Worm (Caenorhabditis elegans): Measurements from ENCODE around the gene vps-33.1.
A peak's percentile ranks its signal among the peaks of the same experiment; 100 is the strongest.

Gene vps-33.1

DNA sequence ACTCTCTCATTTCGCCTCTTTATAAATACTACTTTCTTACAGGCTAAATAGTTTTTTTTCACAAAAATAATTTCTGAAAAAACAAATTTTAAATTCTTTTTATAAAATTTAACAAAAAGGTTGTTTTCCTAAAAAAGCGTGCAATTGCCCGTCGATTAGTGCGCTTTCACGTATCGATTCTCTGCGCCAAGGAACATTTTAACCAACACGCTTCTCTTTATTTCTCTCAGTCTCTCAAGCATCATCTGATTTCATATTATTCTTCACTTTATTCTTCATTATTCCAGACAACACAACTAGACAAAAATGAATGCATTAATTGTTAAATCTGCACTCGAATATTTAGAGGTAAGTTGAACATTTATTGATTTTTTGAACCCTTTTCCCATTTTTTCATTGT is 11.1 kb upstream of the vps-33.1 start, which contains the start of gene B0303.4 (continued):
- no peak for TF ChIP-seq daf-8 (GFP tag; IDR thresholded peaks at IDR 0.05)
- TF ChIP-seq nhr-6 (tag; optimal IDR thresholded peaks at IDR 0.05): no peak
- no peak for TF ChIP-seq ZK337.2 (GFP tag; IDR thresholded peaks at IDR 0.05)
- TF ChIP-seq ceh-82 (tag; optimal IDR thresholded peaks at IDR 0.05): no peak
- peak; percentile 41 for TF ChIP-seq rbr-2 (tag; optimal IDR thresholded peaks at IDR 0.05)
- no peak for TF ChIP-seq cey-2 (tag; optimal IDR thresholded peaks at IDR 0.05; ENCODE audit: borderline replicate concordance, insufficient read depth)
- TF ChIP-seq mep-1 (tag; optimal IDR thresholded peaks at IDR 0.05): peak; percentile 82
- TF ChIP-seq nhr-48 (tag; optimal IDR thresholded peaks at IDR 0.05): no peak
- peak in 1 of 2 experiments; percentile 69 for TF ChIP-seq mdl-1 (tag; optimal IDR thresholded peaks at IDR 0.05)
- TF ChIP-seq Y48G9A.11 (GFP tag; IDR thresholded peaks at IDR 0.05): no peak
- peak; percentile 47 for TF ChIP-seq ceh-28 (tag; optimal IDR thresholded peaks at IDR 0.05)
- TF ChIP-seq egl-43 (GFP tag; IDR thresholded peaks at IDR 0.05): no peak
- TF ChIP-seq ama-1 (optimal IDR thresholded peaks at IDR 0.05): no peak
- TF ChIP-seq lin-15B (tag; optimal IDR thresholded peaks at IDR 0.05): no peak
- no peak for TF ChIP-seq ctbp-1 (GFP tag; IDR thresholded peaks at IDR 0.05)
- TF ChIP-seq zip-2 (tag; optimal IDR thresholded peaks at IDR 0.05): no peak
- TF ChIP-seq nhr-77 (tag; optimal IDR thresholded peaks at IDR 0.05): no peak
- no peak for TF ChIP-seq ceh-62 (tag; optimal IDR thresholded peaks at IDR 0.05)
- no peak for TF ChIP-seq Y75B8A.6 (GFP tag; IDR thresholded peaks at IDR 0.05)
- TF ChIP-seq fkh-10 (GFP tag; optimal IDR thresholded peaks at IDR 0.05): no peak
- TF ChIP-seq lin-38 (GFP tag; IDR thresholded peaks at IDR 0.05): 0 out of 2 replicates have a peak, but pooled peaks have one; percentile 28
- TF ChIP-seq unc-39 (tag; optimal IDR thresholded peaks at IDR 0.05): no peak
- no peak for TF ChIP-seq zfp-2 (tag; optimal IDR thresholded peaks at IDR 0.05)
- TF ChIP-seq daf-19 (GFP tag; conservative IDR thresholded peaks at IDR 0.05): no peak
- TF ChIP-seq Y105C5A.15 (GFP tag; IDR thresholded peaks at IDR 0.05): no peak
- no peak for TF ChIP-seq spr-1 (tag; optimal IDR thresholded peaks at IDR 0.05)
- no peak for TF ChIP-seq gei-8 (GFP tag; optimal IDR thresholded peaks at IDR 0.05)
- TF ChIP-seq dmd-6 (GFP tag; IDR thresholded peaks at IDR 0.05): no peak
- no peak for TF ChIP-seq ceh-44 (GFP tag; IDR thresholded peaks at IDR 0.05)
- no peak for TF ChIP-seq ztf-11 (tag; optimal IDR thresholded peaks at IDR 0.05)
- 0 out of 2 replicates have a peak, but pooled peaks have one; percentile 34 for TF ChIP-seq hmg-1.1 (GFP tag; IDR thresholded peaks at IDR 0.05)
- TF ChIP-seq php-3 (GFP tag; IDR thresholded peaks at IDR 0.05): no peak
- no peak for TF ChIP-seq nhr-237 (tag; optimal IDR thresholded peaks at IDR 0.05)
- no peak for TF ChIP-seq ZK546.5 (tag; optimal IDR thresholded peaks at IDR 0.05)
- no peak for TF ChIP-seq nhr-42 (GFP tag; IDR thresholded peaks at IDR 0.05)
- no peak for TF ChIP-seq spr-3 (GFP tag; optimal IDR thresholded peaks at IDR 0.05)
- TF ChIP-seq tag-97 (GFP tag; IDR thresholded peaks at IDR 0.05): no peak
- no peak for TF ChIP-seq F26F4.8 (GFP tag; conservative IDR thresholded peaks at IDR 0.05)
- peak in 1 of 2 experiments; percentile 6 for TF ChIP-seq hif-1 (tag; optimal IDR thresholded peaks at IDR 0.05)
- no peak for TF ChIP-seq unc-62 (GFP tag; optimal IDR thresholded peaks at IDR 0.05 in 1 of 2)
- TF ChIP-seq unc-62 (tag; optimal IDR thresholded peaks at IDR 0.05): no peak
- TF ChIP-seq snpc-4 (tag; optimal IDR thresholded peaks at IDR 0.05): no peak
- no peak for TF ChIP-seq lin-13 (GFP tag; optimal IDR thresholded peaks at IDR 0.05)
- TF ChIP-seq jun-1 (tag; optimal IDR thresholded peaks at IDR 0.05): no peak
- TF ChIP-seq R02D3.7 (tag; optimal IDR thresholded peaks at IDR 0.05): no peak
- no peak for TF ChIP-seq egl-27 (tag; optimal IDR thresholded peaks at IDR 0.05)
- no peak for TF ChIP-seq mxl-2 (GFP tag; conservative IDR thresholded peaks at IDR 0.05)
- TF ChIP-seq pqm-1 (tag; optimal IDR thresholded peaks at IDR 0.05): no peak
- no peak for TF ChIP-seq nhr-111 (GFP tag; optimal IDR thresholded peaks at IDR 0.05)
- TF ChIP-seq nhr-10 (tag; optimal IDR thresholded peaks at IDR 0.05): no peak
- no peak for TF ChIP-seq daf-16 (GFP tag; optimal IDR thresholded peaks at IDR 0.05)
- peak; percentile 46 for TF ChIP-seq daf-16 (tag; optimal IDR thresholded peaks at IDR 0.05)
- no peak for TF ChIP-seq dmd-9 (GFP tag; IDR thresholded peaks at IDR 0.05)
- TF ChIP-seq nhr-25 (tag; optimal IDR thresholded peaks at IDR 0.05; ENCODE audit: borderline replicate concordance, insufficient read depth): no peak
